Fruit fly (Drosophila melanogaster) whole organism, wandering third instar larva: ENCODE measurements around the gene Brr2.

Experiments
- CG9705 ChIP-seq: fragments of 200-800 bp; sonication (Bioruptor generic); optimal IDR thresholded peaks from 2 replicates; lab custom pipeline; 2018; ENCODE audit warnings: missing biosample characterization, mild to moderate bottlenecking, missing genetic modification characterization
- Dfd ChIP-seq: fragments of >200 bp; optimal IDR thresholded peaks from 2 replicates; lab custom pipeline; 2017; ENCODE audit warnings: missing biosample characterization, missing genetic modification characterization
- Dif ChIP-seq: fragments of 200-275, 200-300 bp; sonication (Bioruptor generic); optimal IDR thresholded peaks from 2 replicates; lab custom pipeline; 2018; ENCODE audit warnings: missing biosample characterization, missing genetic modification characterization; ENCODE audit not compliant: partially characterized antibody
- GATAd ChIP-seq: sonication (Bioruptor generic); optimal IDR thresholded peaks from 2 replicates; lab custom pipeline; 2016; ENCODE audit warnings: missing biosample characterization, missing genetic modification characterization
- HLH106 ChIP-seq: fragments of 200-800 bp; optimal IDR thresholded peaks from 3 replicates; lab custom pipeline; 2019; ENCODE audit warnings: missing biosample characterization, mild to moderate bottlenecking, missing genetic modification characterization, moderate library complexity
- Hnf4 ChIP-seq: fragments of 200-800 bp; sonication (Bioruptor generic); optimal IDR thresholded peaks from 2 replicates; lab custom pipeline; 2016; ENCODE audit warnings: missing biosample characterization, mild to moderate bottlenecking, missing genetic modification characterization
- Hr78 ChIP-seq: fragments of >200 bp; optimal IDR thresholded peaks from 2 replicates; lab custom pipeline; 2017; ENCODE audit warnings: missing biosample characterization, missing genetic modification characterization
- Hr83 ChIP-seq: fragments of 200-300 bp; sonication (Bioruptor generic); optimal IDR thresholded peaks from 2 replicates; lab custom pipeline; 2016; ENCODE audit warnings: missing biosample characterization, mild to moderate bottlenecking, missing genetic modification characterization, moderate library complexity; ENCODE audit not compliant: poor library complexity, severe bottlenecking
- Jra ChIP-seq: sonication (Bioruptor generic); optimal IDR thresholded peaks from 2 replicates; lab custom pipeline; 2016; ENCODE audit warnings: missing biosample characterization, missing genetic modification characterization
- Myc ChIP-seq: fragments of >200 bp; optimal IDR thresholded peaks from 2 replicates; lab custom pipeline; 2017
- N ChIP-seq: fragments of >200 bp; optimal IDR thresholded peaks from 2 replicates; lab custom pipeline; 2018; ENCODE audit warnings: missing biosample characterization, missing external identifiers, missing genetic modification characterization
- OdsH ChIP-seq: fragments of 200-800 bp; sonication (Bioruptor generic); optimal IDR thresholded peaks from 2 replicates; lab custom pipeline; 2016; ENCODE audit warnings: missing biosample characterization, mild to moderate bottlenecking, missing genetic modification characterization
- Sp1 ChIP-seq: fragments of 200-800 bp; sonication (Bioruptor generic); optimal IDR thresholded peaks from 3 replicates; lab custom pipeline; 2019; ENCODE audit warnings: missing biosample characterization, mild to moderate bottlenecking, missing genetic modification characterization, moderate library complexity
- Vsx2 ChIP-seq: fragments of 200-300, 225-300 bp; sonication (Bioruptor generic); optimal IDR thresholded peaks from 2 replicates; lab custom pipeline; 2018; ENCODE audit warnings: missing biosample characterization, missing genetic modification characterization; ENCODE audit not compliant: partially characterized antibody
- br ChIP-seq: fragments of 200-800 bp; sonication (Bioruptor generic); optimal IDR thresholded peaks from 2 replicates; lab custom pipeline; 2016; ENCODE audit warnings: missing biosample characterization, missing genetic modification characterization
- brk ChIP-seq: fragments of 200-800 bp; sonication (Bioruptor generic); optimal IDR thresholded peaks from 2 replicates; lab custom pipeline; 2016; ENCODE audit warnings: missing biosample characterization, mild to moderate bottlenecking, missing genetic modification characterization
- dmrt93B ChIP-seq: fragments of 200-800 bp; sonication (Bioruptor generic); optimal IDR thresholded peaks from 2 replicates; lab custom pipeline; 2018; ENCODE audit warnings: missing biosample characterization, mild to moderate bottlenecking, missing genetic modification characterization
- ey ChIP-seq: fragments of 200-800 bp; sonication (Bioruptor generic); optimal IDR thresholded peaks from 2 replicates; lab custom pipeline; 2016; ENCODE audit warnings: missing biosample characterization, missing genetic modification characterization
- foxo ChIP-seq, 2 experiments: fragments of 200-800 bp; sonication (Bioruptor generic); optimal IDR thresholded peaks; 2 replicates in 1 of 2; 3 replicates in 1 of 2; lab custom pipeline; 2016 to 2017; ENCODE audit warnings: missing biosample characterization in 2 of 2, missing genetic modification characterization in 2 of 2
- fru ChIP-seq: fragments of 200-800 bp; sonication (Bioruptor generic); optimal IDR thresholded peaks from 3 replicates; lab custom pipeline; 2016; ENCODE audit warnings: missing biosample characterization, mild to moderate bottlenecking, missing genetic modification characterization
- h ChIP-seq: fragments of 200-800 bp; sonication (Bioruptor generic); optimal IDR thresholded peaks from 3 replicates; lab custom pipeline; 2016; ENCODE audit warnings: missing biosample characterization, mild to moderate bottlenecking, missing genetic modification characterization
- psq ChIP-seq: fragments of 200-800 bp; sonication (Bioruptor generic); optimal IDR thresholded peaks from 3 replicates; lab custom pipeline; 2017; ENCODE audit warnings: missing biosample characterization, mild to moderate bottlenecking, missing genetic modification characterization, moderate library complexity
- rgr ChIP-seq: fragments of 200-800 bp; sonication (Bioruptor generic); optimal IDR thresholded peaks from 3 replicates; lab custom pipeline; 2016; ENCODE audit warnings: missing biosample characterization, mild to moderate bottlenecking, missing genetic modification characterization
- sv ChIP-seq: fragments of 200-800 bp; sonication (Bioruptor generic); optimal IDR thresholded peaks from 3 replicates; lab custom pipeline; 2016; ENCODE audit warnings: missing biosample characterization, missing genetic modification characterization
- tai ChIP-seq: sonication (Bioruptor generic); optimal IDR thresholded peaks from 2 replicates; lab custom pipeline; 2016; ENCODE audit warnings: missing biosample characterization, missing genetic modification characterization
- usp ChIP-seq: fragments of >200 bp; optimal IDR thresholded peaks from 2 replicates; lab custom pipeline; 2017; ENCODE audit warnings: missing biosample characterization, missing genetic modification characterization
- woc ChIP-seq: sonication (Bioruptor generic); optimal IDR thresholded peaks from 2 replicates; lab custom pipeline; 2016; ENCODE audit warnings: missing biosample characterization, mild to moderate bottlenecking, missing genetic modification characterization

Brr2 gene

dm6 chr3L:15967588-15968500 is at the start of gene Brr2, which contains the start of gene CG10516:
Gene Brr2 (minus strand): TSS chr3L:15967872.
Gene CG10516 (plus strand): TSS chr3L:15968204.
- TF ChIP-seq ey = peak; percentile 34
- TF ChIP-seq foxo (GFP tag; optimal IDR thresholded peaks at IDR 0.05; lab: Kevin White, UChicago) = no peak
- TF ChIP-seq rgr = no peak
- peak; percentile 30 for TF ChIP-seq sv (GFP tag; lab: Kevin White, UChicago)
- TF ChIP-seq Hr83 (GFP tag; lab: Kevin White, UChicago) = peak; percentile 56
- no peak for TF ChIP-seq dmrt93B
- no peak for TF ChIP-seq Myc
- no peak for TF ChIP-seq usp (GFP tag; lab: Kevin White, UChicago)
- no peak for TF ChIP-seq N (GFP tag; lab: Kevin White, UChicago)
- peak; percentile 5 for TF ChIP-seq CG9705 (GFP tag; lab: Kevin White, UChicago)
- no peak for TF ChIP-seq brk
- no peak for TF ChIP-seq Hr78
- peak; percentile 32 for TF ChIP-seq psq (GFP tag; lab: Kevin White, UChicago)
- no peak for TF ChIP-seq h (GFP tag; lab: Kevin White, UChicago)

- TF ChIP-seq foxo (GFP tag; optimal IDR thresholded peaks at IDR 0.05; lab: Kevin White, UChicago) (peak in 1 of 2 experiments; percentile 15), CG9705 (GFP tag; lab: Kevin White, UChicago) (no peak), h (GFP tag; lab: Kevin White, UChicago) (peak; percentile 29)
Observed at dm6 chr3L:16016911-16017310, 49.2 kb upstream of the Brr2 start.

- TF ChIP-seq OdsH (GFP tag; lab: Kevin White, UChicago) (peak; percentile 54), tai (GFP tag; lab: Kevin White, UChicago) (no peak), br (GFP tag; lab: Kevin White, UChicago) (no peak), h (GFP tag; lab: Kevin White, UChicago) (peak; percentile 16), Hr83 (GFP tag; lab: Kevin White, UChicago) (no peak), usp (GFP tag; lab: Kevin White, UChicago) (no peak), Sp1 (peak; percentile 86), foxo (GFP tag; optimal IDR thresholded peaks at IDR 0.05; lab: Kevin White, UChicago) (peak in 1 of 2 experiments; percentile 66), woc (GFP tag; lab: Kevin White, UChicago) (peak; percentile 18), CG9705 (GFP tag; lab: Kevin White, UChicago) (no peak), HLH106 (tag; lab: Kevin White, UChicago) (peak; percentile 78), psq (GFP tag; lab: Kevin White, UChicago) (peak; percentile 84), brk (no peak), dmrt93B (peak; percentile 16), fru (peak; percentile 14), Jra (GFP tag; lab: Kevin White, UChicago) (no peak), rgr (peak; percentile 12), N (GFP tag; lab: Kevin White, UChicago) (no peak)
Observed at dm6 chr3L:16015765-16016760, 48.4 kb upstream of the Brr2 start.

- TF ChIP-seq ey = no peak
- no peak for TF ChIP-seq rgr
- TF ChIP-seq GATAd (GFP tag; lab: Kevin White, UChicago) = no peak
- TF ChIP-seq Myc = no peak
- no peak for TF ChIP-seq Hnf4 (GFP tag; lab: Kevin White, UChicago)
- no peak for TF ChIP-seq Dif (GFP tag; lab: Kevin White, UChicago)
- TF ChIP-seq Sp1 = no peak
- no peak for TF ChIP-seq Vsx2
- no peak for TF ChIP-seq Dfd (GFP tag; lab: Kevin White, UChicago)
Observed at dm6 chr3L:16014515-16014914, 46.8 kb upstream of the Brr2 start.
